Fruit fly (Drosophila melanogaster) ovary, adult (tissue): ENCODE data around the gene CG13601.

Experiments
- CG17801 ChIP-seq: fragments of 200-800 bp; optimal IDR thresholded peaks from 2 replicates; lab custom pipeline; 2019; ENCODE audit warnings: missing biosample characterization, mild to moderate bottlenecking, missing genetic modification characterization, moderate library complexity; ENCODE audit not compliant: partially characterized antibody

The CG13601 gene

DNA sequence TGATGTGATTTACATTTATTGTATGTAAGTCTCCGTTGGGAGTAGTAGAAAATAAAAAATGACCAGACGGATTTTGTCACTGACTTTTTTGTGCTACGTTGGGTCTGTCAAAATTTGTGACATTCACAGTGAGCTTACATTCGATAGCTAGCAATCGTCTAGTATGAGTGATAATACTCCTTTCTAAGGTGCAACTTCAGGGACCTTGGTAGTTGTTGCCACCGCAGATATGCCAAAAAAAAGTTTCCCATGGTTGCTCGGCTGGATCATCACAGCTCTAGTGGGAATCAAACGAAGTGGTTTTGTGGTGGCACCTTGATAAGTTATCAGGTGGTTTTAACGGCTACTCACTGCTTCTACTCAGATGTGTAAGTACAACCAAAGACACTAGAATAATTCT is 34.0 kb downstream of the CG13601 start, which contains the start of gene tbrd-1:
tbrd-1 (minus strand) TSS at position 101 of the 400 bp plus-strand sequence.
- TF ChIP-seq CG17801 (GFP tag; lab: Kevin White, UChicago), result no peak

DNA sequence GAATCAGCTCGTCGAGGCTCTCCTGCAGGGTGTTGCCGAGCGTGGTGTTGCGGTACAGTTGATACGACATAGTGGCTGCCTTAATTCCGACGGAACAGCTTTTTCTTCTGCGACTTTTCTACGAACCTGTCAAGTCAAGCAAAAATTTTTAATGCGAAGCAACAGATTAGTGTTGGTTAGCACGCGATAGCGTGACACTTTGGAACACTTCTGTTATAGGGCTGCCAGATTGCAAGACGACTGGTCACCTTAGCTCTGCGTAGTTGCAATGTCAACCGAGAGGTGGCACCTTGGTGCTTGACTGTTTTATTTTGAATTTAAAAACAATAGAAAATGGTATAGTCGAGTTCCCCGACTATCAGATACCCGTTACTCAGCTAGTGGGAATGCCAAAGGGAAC is 36.5 kb downstream of the CG13601 start, which contains the start of gene TfIIA-S:
TfIIA-S (minus strand) TSS at position 175 of the 400 bp plus-strand sequence.
- peak; percentile 75 for TF ChIP-seq CG17801 (GFP tag; lab: Kevin White, UChicago)

DNA sequence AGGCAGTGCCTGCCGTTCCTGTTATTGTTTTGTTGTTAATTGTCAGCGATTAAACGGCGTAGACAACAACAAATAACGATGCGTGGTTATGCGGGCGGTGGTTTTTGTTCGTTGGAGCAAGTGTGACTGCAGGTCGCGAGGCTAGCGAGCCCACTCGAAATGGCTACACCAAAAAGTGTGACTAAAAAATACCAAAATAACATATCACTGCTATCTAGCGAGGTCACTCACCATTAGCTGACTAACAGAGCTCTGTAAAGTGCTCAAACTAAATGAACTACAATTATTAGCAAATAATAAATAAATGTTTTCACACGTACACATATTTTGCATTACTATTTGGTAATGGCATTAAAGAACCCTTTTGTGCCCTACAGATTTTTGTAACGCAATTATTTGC is 37.5 kb downstream of the CG13601 start, which contains the start of gene Pli:
Pli (minus strand) TSS at position 131 of the 400 bp plus-strand sequence.
- peak; percentile 75 for TF ChIP-seq CG17801 (GFP tag; lab: Kevin White, UChicago)

DNA sequence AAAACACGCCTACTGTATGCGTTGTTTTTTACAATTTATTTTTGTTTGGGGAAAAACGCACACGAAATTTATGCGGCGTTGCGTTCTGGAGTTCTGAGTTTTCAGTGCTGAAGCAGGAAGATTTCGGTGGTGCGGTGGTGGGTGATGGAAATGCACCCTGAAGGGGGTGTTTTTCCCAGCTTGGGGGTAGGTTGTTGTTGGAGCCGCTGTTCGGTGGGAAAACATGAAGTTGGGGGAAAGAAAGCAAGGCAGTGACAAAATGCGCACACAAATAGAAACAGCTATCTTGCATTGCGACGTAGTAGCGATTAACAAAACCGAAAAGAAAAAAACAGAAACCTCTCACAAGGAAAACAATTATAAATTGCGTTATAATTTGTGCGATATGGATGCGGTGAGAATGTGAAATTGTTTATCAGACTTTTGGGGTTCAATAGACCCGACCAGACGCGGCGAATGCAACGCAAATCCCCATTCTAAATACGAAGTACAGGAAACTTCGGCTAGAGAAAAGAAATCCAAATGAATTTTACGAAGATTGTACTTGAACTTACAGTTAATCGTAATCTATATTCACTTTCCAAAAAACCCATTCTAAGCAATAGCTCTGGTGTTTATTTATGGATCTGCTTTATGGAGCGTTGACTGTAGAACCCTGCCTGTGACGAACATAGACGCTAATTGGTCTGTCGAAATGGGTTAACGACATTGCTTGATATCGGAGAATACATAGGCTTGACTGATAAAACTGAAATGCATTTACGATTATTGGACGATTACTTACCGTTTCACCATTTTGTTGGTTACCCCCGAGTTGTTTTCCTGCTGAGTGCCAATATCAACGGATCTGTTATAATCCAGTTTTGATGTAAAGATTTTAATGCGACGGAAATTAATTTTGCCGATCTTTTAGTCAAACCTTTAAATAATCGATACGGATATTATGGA is 38.9 kb downstream of the CG13601 start:
- TF ChIP-seq CG17801 (GFP tag; lab: Kevin White, UChicago), result peak; percentile 36

DNA sequence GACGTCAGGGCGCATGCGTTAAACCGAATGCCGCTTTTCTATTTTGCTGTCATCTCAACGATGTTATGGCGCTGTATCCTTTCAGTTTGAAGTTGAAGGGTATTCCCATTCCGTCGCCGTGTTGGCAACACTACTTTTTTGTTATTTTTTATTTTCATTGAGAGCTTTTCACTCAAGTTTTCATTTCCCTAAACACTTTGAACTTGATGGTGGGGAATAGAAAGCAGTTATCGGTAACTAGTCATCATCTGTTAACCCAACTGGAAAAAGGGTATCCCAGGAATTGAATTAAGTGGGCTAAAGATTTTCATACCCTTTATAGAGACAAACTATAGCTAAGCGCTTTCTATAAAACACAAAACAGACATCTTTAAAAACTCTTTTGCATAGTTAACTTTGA is 39.9 kb downstream of the CG13601 start:
- no peak for TF ChIP-seq CG17801 (GFP tag; lab: Kevin White, UChicago)

DNA sequence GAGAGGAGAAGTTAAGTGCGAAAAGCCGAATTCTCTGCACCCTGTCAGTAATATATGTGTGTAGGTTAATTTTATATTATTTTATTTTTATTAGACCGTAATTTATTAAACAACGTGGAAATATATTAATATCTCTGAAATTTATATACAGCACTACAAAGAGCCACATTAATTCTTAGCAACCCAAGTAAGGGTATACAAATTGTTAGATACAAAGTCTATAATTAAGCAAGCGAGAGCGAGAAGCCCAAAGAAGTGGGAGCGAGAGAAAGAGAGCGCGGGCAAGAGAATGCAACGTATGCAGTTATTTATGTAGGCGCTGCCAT is 40.4 kb downstream of the CG13601 start:
- peak; percentile 98 for TF ChIP-seq CG17801 (GFP tag; lab: Kevin White, UChicago)

DNA sequence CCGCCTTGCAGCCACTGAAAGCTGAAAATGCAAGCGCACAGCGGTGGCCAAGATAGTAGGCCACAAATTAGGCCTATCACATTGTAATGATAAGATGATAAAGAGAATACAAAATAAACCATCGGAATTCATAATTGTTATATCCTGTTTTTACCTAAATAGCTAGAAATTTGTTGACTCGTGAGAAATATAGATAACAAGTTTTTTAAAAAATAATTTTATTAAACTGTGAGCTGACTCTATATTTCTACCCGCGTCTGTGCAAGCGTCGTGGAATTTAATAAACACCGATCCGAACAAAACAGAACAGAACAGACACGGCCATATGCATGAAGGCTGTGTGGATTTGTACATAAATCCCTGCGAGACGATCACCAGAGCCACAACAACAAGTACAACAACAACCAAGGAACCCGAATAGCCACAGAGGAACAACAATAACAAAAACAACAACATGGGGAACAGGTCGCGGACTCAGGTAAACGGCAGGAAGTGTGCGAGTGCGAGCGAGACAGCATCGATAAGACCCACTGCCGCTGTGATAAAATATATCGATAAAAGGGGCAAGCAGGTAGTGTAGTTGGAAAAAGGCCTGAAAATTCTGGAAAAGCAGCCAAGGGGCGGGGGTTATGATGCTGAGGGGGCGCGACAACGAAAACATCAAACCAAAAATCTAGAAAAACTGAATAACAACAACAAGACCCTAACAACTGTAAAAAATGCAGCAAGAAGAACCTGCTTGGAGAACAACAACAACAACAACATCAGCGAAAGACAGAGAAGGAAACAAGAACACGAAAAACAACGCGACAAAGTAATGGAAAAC is 41.0 kb downstream of the CG13601 start:
- TF ChIP-seq CG17801 (GFP tag; lab: Kevin White, UChicago), result peak; percentile 92

DNA sequence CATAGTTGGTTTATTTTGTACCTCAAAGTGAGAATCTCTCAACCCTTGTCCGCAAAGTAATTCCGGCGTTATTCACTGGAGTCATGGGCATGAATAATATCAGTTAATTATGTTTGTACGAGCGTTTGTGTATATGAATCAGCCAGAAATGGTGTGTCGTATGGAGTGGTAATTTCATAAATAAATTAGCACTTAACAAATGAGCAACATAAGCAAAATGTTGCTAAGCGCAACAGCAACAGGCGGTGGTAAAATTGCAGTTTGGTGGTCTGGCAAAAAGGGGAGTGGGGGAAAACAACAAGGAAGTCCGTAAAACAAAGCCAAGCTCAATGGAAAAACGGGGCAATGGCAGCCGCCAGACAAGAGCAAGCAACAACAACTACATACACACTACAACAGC is 41.8 kb downstream of the CG13601 start:
- TF ChIP-seq CG17801 (GFP tag; lab: Kevin White, UChicago), result no peak

DNA sequence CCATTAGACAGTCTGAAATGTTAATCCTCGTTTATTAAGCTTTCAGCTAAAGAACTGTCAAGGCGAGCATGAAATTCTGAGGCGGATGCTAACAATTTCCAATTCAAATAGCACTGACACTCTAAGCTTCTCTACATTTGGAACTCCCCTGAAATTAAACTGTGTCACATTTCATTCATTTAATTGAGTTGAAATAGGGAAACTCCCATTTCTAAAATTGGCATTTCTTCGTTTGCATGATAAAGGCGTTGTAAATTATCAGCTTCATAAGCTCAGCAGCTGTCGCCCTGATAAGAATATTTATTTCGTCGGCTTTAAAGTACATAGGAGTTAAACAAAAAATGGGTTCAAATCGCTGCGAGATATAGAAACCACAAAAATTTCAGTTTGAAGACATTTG is 42.3 kb downstream of the CG13601 start:
- no peak for TF ChIP-seq CG17801 (GFP tag; lab: Kevin White, UChicago)

DNA sequence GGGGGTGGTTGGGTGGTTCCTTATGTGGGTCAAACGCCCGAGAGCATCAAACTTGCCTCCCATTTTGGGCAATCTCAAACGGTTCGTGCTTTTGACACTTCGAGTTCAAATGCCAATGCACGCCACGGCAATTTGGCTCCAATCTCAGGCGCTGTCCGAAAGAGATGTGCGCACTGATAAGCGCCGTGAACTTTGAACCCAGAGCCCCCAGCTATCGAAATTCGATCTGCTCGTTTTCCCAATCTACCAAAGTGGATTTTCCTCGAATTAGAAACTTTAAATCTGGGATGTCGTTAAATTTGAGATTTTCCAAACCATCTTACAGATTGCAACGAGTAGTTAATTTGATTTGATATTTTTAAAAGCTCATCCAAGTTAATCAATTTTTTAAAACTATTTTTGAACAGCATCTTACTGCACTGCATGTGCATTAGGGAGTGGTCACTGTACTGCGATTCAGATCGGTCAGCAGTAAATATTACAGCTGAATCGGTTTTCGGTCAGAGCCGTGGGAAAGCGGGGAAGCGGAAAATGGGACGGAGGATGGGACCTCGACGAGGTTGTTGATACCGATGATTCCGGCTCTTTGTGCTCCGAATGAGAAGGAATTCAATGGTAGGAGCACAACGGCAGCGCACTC is 43.2 kb downstream of the CG13601 start:
- TF ChIP-seq CG17801 (GFP tag; lab: Kevin White, UChicago), result no peak

DNA sequence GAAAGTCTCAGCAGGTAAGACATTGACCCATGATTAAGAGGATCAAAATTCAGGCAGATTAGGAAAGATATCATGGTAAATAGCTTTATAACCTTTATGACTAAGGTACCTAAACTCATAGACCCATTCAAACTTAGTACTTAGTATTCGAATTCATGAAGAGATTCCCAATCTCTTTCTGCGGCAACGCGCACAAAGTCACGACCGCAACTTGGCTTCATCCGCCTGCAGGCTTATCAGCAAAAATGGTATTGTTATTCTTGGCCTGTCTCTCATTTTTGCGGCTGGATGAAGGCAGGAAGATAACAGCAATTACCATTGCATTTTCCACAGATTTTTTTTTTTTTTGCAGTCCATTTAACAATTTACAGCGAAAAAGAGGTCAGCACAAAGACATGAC is 47.2 kb downstream of the CG13601 start:
- TF ChIP-seq CG17801 (GFP tag; lab: Kevin White, UChicago), result no peak

DNA sequence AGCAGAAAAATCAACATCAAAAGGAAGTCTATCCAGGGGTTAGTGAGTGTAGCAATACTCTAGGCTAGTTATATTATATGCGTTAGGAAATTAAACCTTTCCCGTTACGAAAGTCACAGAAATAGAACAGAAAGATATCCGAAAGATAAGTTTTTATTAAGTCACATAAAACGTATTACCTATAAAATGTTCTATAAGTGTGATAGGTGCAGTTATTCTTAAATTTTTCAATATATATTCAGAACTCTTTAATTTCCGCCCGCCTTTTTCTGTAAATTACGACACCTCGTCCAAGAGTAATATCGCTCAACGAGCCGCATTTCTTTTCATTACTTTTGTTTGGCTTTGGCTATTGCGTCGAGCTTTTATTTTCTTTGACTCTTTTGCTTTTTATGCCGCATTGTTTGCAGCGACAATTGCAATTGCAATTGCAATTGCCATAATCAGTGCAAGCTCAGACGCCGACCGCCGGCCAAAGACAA is 49.1 kb downstream of the CG13601 start:
- TF ChIP-seq CG17801 (GFP tag; lab: Kevin White, UChicago), result no peak

DNA sequence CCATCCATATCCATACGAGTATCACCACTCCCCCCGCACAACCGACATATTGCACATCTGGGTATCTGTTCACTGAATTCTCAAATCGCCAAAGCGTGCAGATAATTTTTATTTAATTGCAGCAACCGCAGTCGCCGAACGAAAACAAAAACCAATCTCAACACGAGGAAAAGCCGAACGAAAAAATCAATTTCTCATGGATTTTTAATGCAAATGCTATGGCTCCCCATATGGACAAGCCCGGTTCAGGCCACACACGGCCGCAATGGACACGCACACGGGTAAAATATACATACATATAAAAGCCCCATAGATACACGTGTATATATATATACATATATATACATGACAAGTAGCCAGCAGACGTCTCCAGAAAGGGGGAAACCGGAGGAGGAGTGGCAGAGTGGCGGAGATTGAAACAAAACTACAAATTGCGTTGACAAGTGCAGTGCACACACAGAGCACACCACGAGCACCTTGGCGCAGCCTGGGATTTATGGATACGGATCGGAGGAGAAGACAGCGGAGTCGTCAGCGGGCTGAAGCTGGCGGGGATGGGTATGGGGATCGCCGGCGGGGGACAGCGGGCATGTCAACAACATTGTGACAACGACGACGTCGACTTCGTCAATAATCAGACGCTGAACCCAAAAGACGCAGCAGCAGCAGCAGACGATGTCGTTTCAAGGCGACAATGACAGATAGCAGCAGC is 49.7 kb downstream of the CG13601 start:
- TF ChIP-seq CG17801 (GFP tag; lab: Kevin White, UChicago), result no peak

DNA sequence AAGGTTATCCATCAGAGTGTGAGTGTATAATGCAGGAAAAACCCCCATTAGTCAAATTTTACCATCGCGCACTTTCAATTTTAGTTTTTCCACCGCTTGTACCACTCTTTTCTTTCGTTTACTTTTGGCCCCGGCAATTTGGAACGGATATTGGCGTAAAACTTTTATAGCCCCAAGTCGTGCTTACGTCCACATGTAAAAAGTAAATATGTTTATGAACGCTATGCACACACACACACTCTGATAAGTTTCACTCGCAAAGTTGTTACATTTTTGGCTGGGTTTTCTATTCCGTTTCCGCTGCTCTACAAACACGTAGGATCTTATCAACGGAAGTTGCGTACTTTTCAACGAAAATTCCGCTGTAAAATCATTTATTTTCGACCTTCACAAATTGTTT is 50.7 kb downstream of the CG13601 start:
- no peak for TF ChIP-seq CG17801 (GFP tag; lab: Kevin White, UChicago)
